Worm (Caenorhabditis elegans): ENCODE data around the gene C40C9.4.

C40C9.4 gene

ce11 chrX:13610040-13610439, 40.9 kb upstream of the C40C9.4 start:
- TF ChIP-seq egl-27 (tag; optimal IDR thresholded peaks at IDR 0.05), result no peak
- TF ChIP-seq unc-39 (tag; optimal IDR thresholded peaks at IDR 0.05), result no peak
- TF ChIP-seq R02D3.7 (tag; optimal IDR thresholded peaks at IDR 0.05), result no peak
- TF ChIP-seq sma-3 (GFP tag; optimal IDR thresholded peaks at IDR 0.05), result no peak
- no peak for TF ChIP-seq lin-11 (tag; optimal IDR thresholded peaks at IDR 0.05)
- no peak for TF ChIP-seq ztf-4 (tag; optimal IDR thresholded peaks at IDR 0.05)
- no peak for TF ChIP-seq C34F6.9 (tag; optimal IDR thresholded peaks at IDR 0.05)
- no peak for TF ChIP-seq alr-1 (tag; optimal IDR thresholded peaks at IDR 0.05)
- TF ChIP-seq nhr-6 (tag; optimal IDR thresholded peaks at IDR 0.05), result no peak

- TF ChIP-seq nhr-10 (tag; optimal IDR thresholded peaks at IDR 0.05) (no peak), nhr-23 (tag; optimal IDR thresholded peaks at IDR 0.05) (no peak), ceh-16 (tag; optimal IDR thresholded peaks at IDR 0.05) (no peak)
Observed at ce11 chrX:13615181-13615580, 35.7 kb upstream of the C40C9.4 start.

ce11 chrX:13618574-13618973, 32.3 kb upstream of the C40C9.4 start, which contains the start of gene nlp-53:
nlp-53 (plus strand) TSS chrX:13618874.
- no peak for TF ChIP-seq ceh-82 (tag; optimal IDR thresholded peaks at IDR 0.05)
- TF ChIP-seq C34F6.9 (tag; optimal IDR thresholded peaks at IDR 0.05), result no peak
- TF ChIP-seq sem-4 (tag; optimal IDR thresholded peaks at IDR 0.05), result no peak
- TF ChIP-seq blmp-1 (tag; optimal IDR thresholded peaks at IDR 0.05; ENCODE audit: insufficient read depth), result no peak

ce11 chrX:13621628-13622027, 29.3 kb upstream of the C40C9.4 start, which contains the start of gene Y12A6A.1:
Y12A6A.1 (minus strand) TSS chrX:13621728.
- TF ChIP-seq ceh-82 (tag; optimal IDR thresholded peaks at IDR 0.05), result no peak
- TF ChIP-seq nhr-6 (tag; optimal IDR thresholded peaks at IDR 0.05), result no peak
- TF ChIP-seq unc-39 (tag; optimal IDR thresholded peaks at IDR 0.05), result no peak
- TF ChIP-seq mab-5 (tag; optimal IDR thresholded peaks at IDR 0.05), result no peak
- no peak for TF ChIP-seq mdl-1 (tag; optimal IDR thresholded peaks at IDR 0.05)
- no peak for TF ChIP-seq nhr-11 (tag; optimal IDR thresholded peaks at IDR 0.05)
- no peak for TF ChIP-seq peb-1 (tag; optimal IDR thresholded peaks at IDR 0.05)
- TF ChIP-seq sem-4 (tag; optimal IDR thresholded peaks at IDR 0.05), result no peak
- no peak for TF ChIP-seq nhr-237 (tag; optimal IDR thresholded peaks at IDR 0.05)
- no peak for TF ChIP-seq crh-2 (tag; optimal IDR thresholded peaks at IDR 0.05)
- no peak for TF ChIP-seq nhr-12 (tag; optimal IDR thresholded peaks at IDR 0.05)
- TF ChIP-seq lin-39 (tag; optimal IDR thresholded peaks at IDR 0.05), result no peak
- TF ChIP-seq zag-1 (tag; optimal IDR thresholded peaks at IDR 0.05), result no peak
- no peak for TF ChIP-seq R02D3.7 (tag; optimal IDR thresholded peaks at IDR 0.05)

ce11 chrX:13631122-13631672, 19.7 kb upstream of the C40C9.4 start, which contains the start of gene nlg-1:
nlg-1 (minus strand) TSS chrX:13631172.
- TF ChIP-seq nhr-12 (tag; optimal IDR thresholded peaks at IDR 0.05) (no peak), sma-9 (GFP tag; optimal IDR thresholded peaks at IDR 0.05) (peak; percentile 6), sma-9 (tag; optimal IDR thresholded peaks at IDR 0.05) (no peak), skn-1 (tag; optimal IDR thresholded peaks at IDR 0.05) (no peak), lin-13 (GFP tag; optimal IDR thresholded peaks at IDR 0.05) (no peak)

ce11 chrX:13632245-13632644, 18.7 kb upstream of the C40C9.4 start:
- TF ChIP-seq zag-1 (tag; optimal IDR thresholded peaks at IDR 0.05), result no peak
- no peak for TF ChIP-seq sem-4 (tag; optimal IDR thresholded peaks at IDR 0.05)
- no peak for TF ChIP-seq R02D3.7 (tag; optimal IDR thresholded peaks at IDR 0.05)
- TF ChIP-seq C34F6.9 (tag; optimal IDR thresholded peaks at IDR 0.05), result no peak
- TF ChIP-seq dmd-4 (tag; optimal IDR thresholded peaks at IDR 0.05), result no peak
- TF ChIP-seq nhr-6 (tag; optimal IDR thresholded peaks at IDR 0.05), result no peak
- no peak for TF ChIP-seq nhr-10 (tag; optimal IDR thresholded peaks at IDR 0.05)

- TF ChIP-seq snpc-4 (tag; optimal IDR thresholded peaks at IDR 0.05) (peak; percentile 58), nhr-10 (tag; optimal IDR thresholded peaks at IDR 0.05) (no peak)
Observed at ce11 chrX:13633032-13633431, 17.9 kb upstream of the C40C9.4 start.

Measured in whole organism, L2 larva.